Worm (Caenorhabditis elegans): Measurements from ENCODE around the gene fbxc-33.
"Not testable (repeated sequence)": the region's sequence is repeated elsewhere in the genome, so short reads cannot be mapped to it uniquely, and the experiment has no call there.

fbxc-33 gene

ce11 chrII:917324-917723, 3.9 kb downstream of the fbxc-33 start, which contains the start of gene fbxc-30:
TSS of gene fbxc-30 (plus strand) at chrII:917624.
- TF ChIP-seq egl-27 (tag; optimal IDR thresholded peaks at IDR 0.05) (no peak), peb-1 (tag; optimal IDR thresholded peaks at IDR 0.05) (no peak), lin-13 (GFP tag; optimal IDR thresholded peaks at IDR 0.05) (no peak), F13H6.1 (tag; optimal IDR thresholded peaks at IDR 0.05) (no peak), ceh-16 (tag; optimal IDR thresholded peaks at IDR 0.05) (no peak), lin-11 (tag; optimal IDR thresholded peaks at IDR 0.05) (no peak), ztf-11 (tag; optimal IDR thresholded peaks at IDR 0.05) (no peak), R02D3.7 (tag; optimal IDR thresholded peaks at IDR 0.05) (no peak)

ce11 chrII:920326-920725, 6.9 kb downstream of the fbxc-33 start:
- TF ChIP-seq ceh-82 (tag; optimal IDR thresholded peaks at IDR 0.05) (no peak), nhr-21 (tag; optimal IDR thresholded peaks at IDR 0.05) (no peak), mdl-1 (tag; optimal IDR thresholded peaks at IDR 0.05) (no peak), ZK546.5 (tag; optimal IDR thresholded peaks at IDR 0.05) (no peak), C34F6.9 (tag; optimal IDR thresholded peaks at IDR 0.05) (no peak), F13H6.1 (tag; optimal IDR thresholded peaks at IDR 0.05) (no peak), ama-1 (optimal IDR thresholded peaks at IDR 0.05) (no peak), unc-62 (GFP tag; optimal IDR thresholded peaks at IDR 0.05) (no peak), dmd-4 (tag; optimal IDR thresholded peaks at IDR 0.05) (no peak), nhr-11 (tag; optimal IDR thresholded peaks at IDR 0.05) (no peak), sma-9 (GFP tag; optimal IDR thresholded peaks at IDR 0.05) (no peak), sma-9 (tag; optimal IDR thresholded peaks at IDR 0.05) (no peak), skn-1 (tag; optimal IDR thresholded peaks at IDR 0.05) (no peak), ceh-16 (tag; optimal IDR thresholded peaks at IDR 0.05) (no peak), alr-1 (tag; optimal IDR thresholded peaks at IDR 0.05) (no peak), nhr-12 (tag; optimal IDR thresholded peaks at IDR 0.05) (no peak)

ce11 chrII:922778-923177, 9.3 kb downstream of the fbxc-33 start:
- peak; percentile 84 for TF ChIP-seq fos-1 (tag; optimal IDR thresholded peaks at IDR 0.05)
- no peak for TF ChIP-seq lsy-2 (tag; optimal IDR thresholded peaks at IDR 0.05)

ce11 chrII:923521-923920, 10.0 kb downstream of the fbxc-33 start, which contains the start of gene fbxc-28:
TSS of gene fbxc-28 (plus strand) at chrII:923821.
- TF ChIP-seq nhr-21 (tag; optimal IDR thresholded peaks at IDR 0.05) (no peak), ama-1 (optimal IDR thresholded peaks at IDR 0.05) (no peak), zag-1 (tag; optimal IDR thresholded peaks at IDR 0.05) (no peak), aly-2 (tag; optimal IDR thresholded peaks at IDR 0.05) (no peak), alr-1 (tag; optimal IDR thresholded peaks at IDR 0.05) (no peak), unc-55 (GFP tag; optimal IDR thresholded peaks at IDR 0.05) (no peak), lin-13 (GFP tag; optimal IDR thresholded peaks at IDR 0.05) (no peak), mbf-1 (tag; optimal IDR thresholded peaks at IDR 0.05) (no peak), mab-5 (tag; optimal IDR thresholded peaks at IDR 0.05) (no peak), lin-11 (tag; optimal IDR thresholded peaks at IDR 0.05) (no peak), dmd-4 (tag; optimal IDR thresholded peaks at IDR 0.05) (no peak)

ce11 chrII:927331-927730, 13.9 kb downstream of the fbxc-33 start, which contains the start of gene R07C3.13:
TSS of gene R07C3.13 (minus strand) at chrII:927431.
- TF ChIP-seq peb-1 (tag; optimal IDR thresholded peaks at IDR 0.05): no peak
- TF ChIP-seq alr-1 (tag; optimal IDR thresholded peaks at IDR 0.05): no peak
- TF ChIP-seq sem-4 (tag; optimal IDR thresholded peaks at IDR 0.05): no peak
- TF ChIP-seq mdl-1 (tag; optimal IDR thresholded peaks at IDR 0.05): no peak
- no peak for TF ChIP-seq ama-1 (optimal IDR thresholded peaks at IDR 0.05)
- TF ChIP-seq skn-1 (tag; optimal IDR thresholded peaks at IDR 0.05): no peak
- TF ChIP-seq lin-13 (GFP tag; optimal IDR thresholded peaks at IDR 0.05): no peak
- no peak for TF ChIP-seq nhr-21 (tag; optimal IDR thresholded peaks at IDR 0.05)
- no peak for TF ChIP-seq unc-62 (GFP tag; optimal IDR thresholded peaks at IDR 0.05)
- no peak for TF ChIP-seq nhr-11 (tag; optimal IDR thresholded peaks at IDR 0.05)
- no peak for TF ChIP-seq ztf-4 (tag; optimal IDR thresholded peaks at IDR 0.05)
- no peak for TF ChIP-seq Y55F3AM.14 (GFP tag; optimal IDR thresholded peaks at IDR 0.05)
- TF ChIP-seq ztf-1 (GFP tag; conservative IDR thresholded peaks at IDR 0.05): no peak

ce11 chrII:930871-931270, 17.4 kb downstream of the fbxc-33 start, which contains the start of gene fbxc-34:
TSS of gene fbxc-34 (plus strand) at chrII:931171.
- TF ChIP-seq nhr-12 (tag; optimal IDR thresholded peaks at IDR 0.05); sma-9 (GFP tag; optimal IDR thresholded peaks at IDR 0.05); sma-9 (tag; optimal IDR thresholded peaks at IDR 0.05); nhr-77 (tag; optimal IDR thresholded peaks at IDR 0.05): not testable (repeated sequence)
